Worm (Caenorhabditis elegans) whole organism, young adult: Measurements from ENCODE around the gene C29E4.17.
"Not testable (repeated sequence)": the region's sequence is repeated elsewhere in the genome, so short reads cannot be mapped to it uniquely, and the experiment has no call there.

ENCODE experiments used
- B0019.2 ChIP-seq: fragments of 200-800 bp; sonication (Bioruptor generic); conservative IDR thresholded peaks from 2 replicates; pipeline ENCODE4 v1.3.6; 2022; ENCODE audit warnings: missing genetic modification reagents, missing genetic modification characterization, missing compliant biosample characterization
- F49E8.2 ChIP-seq: sonication (generic microtip); optimal IDR thresholded peaks from 3 replicates; lab custom pipeline; 2017; ENCODE audit warnings: missing genetic modification characterization, mild to moderate bottlenecking, missing compliant biosample characterization, antibody characterized with exemption, moderate library complexity; ENCODE audit not compliant: insufficient read depth
- ceh-58 ChIP-seq: fragments of 200-800 bp; sonication (Bioruptor generic); IDR thresholded peaks from 2 replicates; pipeline ENCODE4 v1.3.6; 2022; ENCODE audit warnings: missing genetic modification characterization, missing compliant biosample characterization
- hrde-1 ChIP-seq: sonication (generic microtip); optimal IDR thresholded peaks from 2 replicates; lab custom pipeline; 2016; ENCODE audit warnings: missing genetic modification characterization, mild to moderate bottlenecking, missing compliant biosample characterization, moderate library complexity, missing genotype, missing genetic modification reagents, borderline replicate concordance
- nfya-1 ChIP-seq: sonication (generic microtip); optimal IDR thresholded peaks from 2 replicates; lab custom pipeline; 2017; ENCODE audit warnings: antibody characterized with exemption, missing compliant biosample characterization, missing genetic modification characterization, borderline replicate concordance; ENCODE audit not compliant: insufficient read depth
- snpc-4 ChIP-seq, 5 experiments: fragments of 150-350 bp in 1 of 5; sonication (generic microtip) in 4 of 5; optimal IDR thresholded peaks; 2 replicates each; lab custom pipeline; 2014 to 2018; ENCODE audit warnings: missing genetic modification characterization in 5 of 5, missing biosample characterization in 3 of 5, antibody characterized with exemption in 2 of 5, mild to moderate bottlenecking in 2 of 5, missing compliant biosample characterization in 2 of 5, missing genotype in 2 of 5, moderate library complexity in 2 of 5, missing genetic modification reagents in 1 of 5

ce11 chrIII:7964281-7964680, 42.0 kb downstream of the C29E4.17 start, which contains the start of gene F54H12.2:
- TF ChIP-seq snpc-4 (GFP tag; optimal IDR thresholded peaks at IDR 0.05; lab: Kevin White, UChicago); snpc-4 (tag; optimal IDR thresholded peaks at IDR 0.05; lab: Kevin White, UChicago); nfya-1 (tag; lab: Kevin White, UChicago); F49E8.2 (tag; lab: Kevin White, UChicago); B0019.2 (GFP tag; lab: Robert Waterston, UW); hrde-1 (tag; lab: Kevin White, UChicago); ceh-58 (GFP tag; lab: Robert Waterston, UW): not testable (repeated sequence)
